Fruit fly (Drosophila melanogaster) whole organism, embryonic: ENCODE measurements around the gene APP-BP1.
A peak's percentile ranks its signal among the peaks of the same experiment; 100 is the strongest.

Experiments
- Atf-2 ChIP-seq: fragments of 200-800 bp; sonication (Bioruptor generic); optimal IDR thresholded peaks from 2 replicates; lab custom pipeline; 2016; ENCODE audit warnings: missing biosample characterization, missing genetic modification characterization
- CG10462 ChIP-seq: fragments of 200-800 bp; sonication (Bioruptor generic); optimal IDR thresholded peaks from 2 replicates; lab custom pipeline; 2016; ENCODE audit warnings: missing biosample characterization, missing genetic modification characterization
- CG11504 ChIP-seq: fragments of 200-800 bp; sonication (Bioruptor generic); optimal IDR thresholded peaks from 3 replicates; lab custom pipeline; 2019; ENCODE audit warnings: missing biosample characterization, mild to moderate bottlenecking, missing genetic modification characterization, moderate library complexity
- CG12071 ChIP-seq: fragments of 200-800 bp; sonication (Bioruptor generic); optimal IDR thresholded peaks from 3 replicates; lab custom pipeline; 2018; ENCODE audit warnings: missing biosample characterization, mild to moderate bottlenecking, missing genetic modification characterization
- CG12299 ChIP-seq: fragments of 200-800 bp; sonication (Bioruptor generic); optimal IDR thresholded peaks from 2 replicates; lab custom pipeline; 2018; ENCODE audit warnings: missing biosample characterization, mild to moderate bottlenecking, missing genetic modification characterization
- CG13123 ChIP-seq: fragments of 200-800 bp; sonication (Bioruptor generic); optimal IDR thresholded peaks from 2 replicates; lab custom pipeline; 2016; ENCODE audit warnings: missing biosample characterization, missing genetic modification characterization
- CG14014 ChIP-seq: fragments of 200-800 bp; sonication (Bioruptor generic); IDR thresholded peaks from 2 replicates; pipeline ENCODE4 v1.3.6; 2022; ENCODE audit warnings: missing biosample characterization, missing genetic modification characterization
- CG1529 ChIP-seq: fragments of 200-800 bp; sonication (Bioruptor generic); optimal IDR thresholded peaks from 3 replicates; lab custom pipeline; 2018; ENCODE audit warnings: missing biosample characterization, missing genetic modification characterization
- CG16863 ChIP-seq: fragments of 200-800 bp; sonication (Bioruptor generic); optimal IDR thresholded peaks from 3 replicates; lab custom pipeline; 2016; ENCODE audit warnings: missing biosample characterization, missing genetic modification characterization
- CG17385 ChIP-seq: fragments of 200-800 bp; sonication (Bioruptor generic); optimal IDR thresholded peaks from 3 replicates; lab custom pipeline; 2018; ENCODE audit warnings: missing biosample characterization, mild to moderate bottlenecking, missing genetic modification characterization
- CG17912 ChIP-seq: fragments of 200-800 bp; sonication (Bioruptor generic); optimal IDR thresholded peaks from 2 replicates; lab custom pipeline; 2018; ENCODE audit warnings: missing biosample characterization, mild to moderate bottlenecking, missing genetic modification characterization
- CG2678 ChIP-seq: fragments of 200-800 bp; sonication (Bioruptor generic); optimal IDR thresholded peaks from 3 replicates; lab custom pipeline; 2019; ENCODE audit warnings: missing biosample characterization, mild to moderate bottlenecking, missing genetic modification characterization, moderate library complexity
- CG34376 ChIP-seq: fragments of 200-800 bp; sonication (Bioruptor generic); optimal IDR thresholded peaks from 2 replicates; lab custom pipeline; 2018; ENCODE audit warnings: missing biosample characterization, mild to moderate bottlenecking, missing genetic modification characterization
- CG34422 ChIP-seq: fragments of 200-800 bp; sonication (Bioruptor generic); IDR thresholded peaks from 3 replicates; pipeline ENCODE4 v1.3.6; 2022; ENCODE audit warnings: missing biosample characterization, missing genetic modification characterization
- CG4404 ChIP-seq: fragments of 200-800 bp; sonication (Bioruptor generic); IDR thresholded peaks from 2 replicates; pipeline ENCODE4 v1.3.6; 2022; ENCODE audit warnings: missing biosample characterization, missing genetic modification characterization
- CG4424 ChIP-seq: fragments of 200-800 bp; sonication (Bioruptor generic); optimal IDR thresholded peaks from 3 replicates; lab custom pipeline; 2016; ENCODE audit warnings: missing biosample characterization, missing genetic modification characterization
- CG4707 ChIP-seq: fragments of 200-800 bp; sonication (Bioruptor generic); optimal IDR thresholded peaks from 2 replicates; lab custom pipeline; 2018; ENCODE audit warnings: missing biosample characterization, mild to moderate bottlenecking, missing genetic modification characterization, moderate library complexity
- CG5953 ChIP-seq: fragments of 200-800 bp; sonication (Bioruptor generic); IDR thresholded peaks from 2 replicates; pipeline ENCODE4 v1.3.6; 2022; ENCODE audit warnings: missing biosample characterization, missing genetic modification characterization
- CG8281 ChIP-seq: fragments of 200-800 bp; sonication (Bioruptor generic); optimal IDR thresholded peaks from 2 replicates; lab custom pipeline; 2018; ENCODE audit warnings: missing biosample characterization, mild to moderate bottlenecking, missing genetic modification characterization, moderate library complexity
- CG8924 ChIP-seq: fragments of 200-800 bp; optimal IDR thresholded peaks from 3 replicates; lab custom pipeline; 2019; ENCODE audit warnings: missing biosample characterization, mild to moderate bottlenecking, missing genetic modification characterization, moderate library complexity
- CG9437 ChIP-seq: fragments of 200-800 bp; sonication (Bioruptor generic); optimal IDR thresholded peaks from 2 replicates; lab custom pipeline; 2018; ENCODE audit warnings: missing biosample characterization, mild to moderate bottlenecking, missing genetic modification characterization
- Camta ChIP-seq: fragments of 200-800 bp; sonication (Bioruptor generic); optimal IDR thresholded peaks from 2 replicates; lab custom pipeline; 2016; ENCODE audit warnings: missing biosample characterization, missing genetic modification characterization
- D ChIP-seq, 2 experiments: fragments of 200-800 bp in 1 of 2; fragments of >200 bp in 1 of 2; sonication (Bioruptor generic) in 1 of 2; optimal IDR thresholded peaks; 2 replicates in 1 of 2; 3 replicates in 1 of 2; lab custom pipeline; 2017; ENCODE audit warnings: mild to moderate bottlenecking in 1 of 2, missing biosample characterization in 1 of 2, missing genetic modification characterization in 1 of 2, missing genetic modification reagents in 1 of 2
- Dad ChIP-seq: fragments of 200-800 bp; sonication (Bioruptor generic); optimal IDR thresholded peaks from 3 replicates; lab custom pipeline; 2016; ENCODE audit warnings: missing biosample characterization, missing genetic modification characterization
- Dfd ChIP-seq, 2 experiments: fragments of >200 bp; optimal IDR thresholded peaks; 2 replicates each; lab custom pipeline; 2017; ENCODE audit warnings: missing biosample characterization in 2 of 2, missing genetic modification characterization in 2 of 2
- Dref ChIP-seq: fragments of 200-800 bp; sonication (Bioruptor generic); IDR thresholded peaks from 2 replicates; pipeline ENCODE4 v1.3.6; 2022; ENCODE audit warnings: missing biosample characterization, missing genetic modification characterization
- E2f2 ChIP-seq: fragments of 200-800 bp; sonication (Bioruptor generic); IDR thresholded peaks from 2 replicates; pipeline ENCODE4 v1.3.6; 2022; ENCODE audit warnings: missing biosample characterization, missing genetic modification characterization
- Ets65A ChIP-seq: fragments of 200-800 bp; sonication (Bioruptor generic); peaks from one replicate; lab custom pipeline; 2016; ENCODE audit warnings: missing biosample characterization, missing genetic modification characterization
- Hey ChIP-seq: fragments of 200-800 bp; sonication (Bioruptor generic); optimal IDR thresholded peaks from 3 replicates; lab custom pipeline; 2018; ENCODE audit warnings: missing biosample characterization, mild to moderate bottlenecking, missing genetic modification characterization
- Med ChIP-seq: fragments of 200-800 bp; sonication (Bioruptor generic); peaks from one replicate; lab custom pipeline; 2016; ENCODE audit warnings: missing biosample characterization, missing genetic modification characterization, mild to moderate bottlenecking, inconsistent platforms, moderate library complexity
- Oaz ChIP-seq: fragments of 200-800 bp; sonication (Bioruptor generic); IDR thresholded peaks from 2 replicates; pipeline ENCODE4 v1.3.6; 2022; ENCODE audit warnings: missing biosample characterization, missing genetic modification characterization
- Ravus ChIP-seq: fragments of 200-800 bp; sonication (Bioruptor generic); IDR thresholded peaks from 2 replicates; pipeline ENCODE4 v1.3.6; 2022; ENCODE audit warnings: missing biosample characterization, missing genetic modification characterization
- Sin3A ChIP-seq: fragments of >200 bp; optimal IDR thresholded peaks from 2 replicates; lab custom pipeline; 2018
- ab ChIP-seq: fragments of 200-800 bp; sonication (Bioruptor generic); optimal IDR thresholded peaks from 2 replicates; lab custom pipeline; 2016; ENCODE audit warnings: missing biosample characterization, missing genetic modification characterization
- ac ChIP-seq: fragments of 200-800 bp; sonication (Bioruptor generic); optimal IDR thresholded peaks from 3 replicates; lab custom pipeline; 2017; ENCODE audit warnings: missing biosample characterization, mild to moderate bottlenecking, missing genetic modification characterization
- bab2 ChIP-seq: fragments of 200-800 bp; sonication (Bioruptor generic); optimal IDR thresholded peaks from 2 replicates; lab custom pipeline; 2016; ENCODE audit warnings: missing biosample characterization, missing genetic modification characterization
- bsh ChIP-seq, 2 experiments: fragments of 200-800 bp; sonication (Bioruptor generic); optimal IDR thresholded peaks; 2 replicates each; lab custom pipeline; 2017 to 2018; ENCODE audit warnings: mild to moderate bottlenecking in 2 of 2, missing biosample characterization in 2 of 2, missing genetic modification characterization in 2 of 2, moderate library complexity in 1 of 2
- chn ChIP-seq: fragments of 200-800 bp; sonication (Bioruptor generic); optimal IDR thresholded peaks from 2 replicates; lab custom pipeline; 2016; ENCODE audit warnings: missing biosample characterization, missing genetic modification characterization
- crc ChIP-seq: fragments of 200-800 bp; sonication (Bioruptor generic); optimal IDR thresholded peaks from 2 replicates; lab custom pipeline; 2016; ENCODE audit warnings: missing biosample characterization, missing genetic modification characterization
- crol ChIP-seq: fragments of 200-800 bp; sonication (Bioruptor generic); IDR thresholded peaks from 2 replicates; pipeline ENCODE4 v1.3.6; 2022; ENCODE audit warnings: missing biosample characterization, missing genetic modification characterization
- cwo ChIP-seq: fragments of 200-800 bp; sonication (Bioruptor generic); optimal IDR thresholded peaks from 3 replicates; lab custom pipeline; 2017; ENCODE audit warnings: missing biosample characterization, missing genetic modification characterization, mild to moderate bottlenecking, moderate library complexity, missing genetic modification reagents
- gcm ChIP-seq: fragments of 200-800 bp; sonication (Bioruptor generic); optimal IDR thresholded peaks from 2 replicates; lab custom pipeline; 2019; ENCODE audit warnings: missing biosample characterization, mild to moderate bottlenecking, missing genetic modification characterization, moderate library complexity
- gsb-n ChIP-seq: fragments of 200-800 bp; sonication (Bioruptor generic); optimal IDR thresholded peaks from 3 replicates; lab custom pipeline; 2018; ENCODE audit warnings: missing biosample characterization, mild to moderate bottlenecking, missing genetic modification characterization
- jigr1 ChIP-seq: fragments of 200-800 bp; sonication (Bioruptor generic); IDR thresholded peaks from 3 replicates; pipeline ENCODE4 v1.3.6; 2022; ENCODE audit warnings: missing biosample characterization, missing genetic modification characterization
- kah ChIP-seq: fragments of 200-800 bp; sonication (Bioruptor generic); optimal IDR thresholded peaks from 2 replicates; lab custom pipeline; 2018; ENCODE audit warnings: missing biosample characterization, mild to moderate bottlenecking, missing genetic modification characterization
- lilli ChIP-seq: fragments of 200-800 bp; sonication (Bioruptor generic); optimal IDR thresholded peaks from 3 replicates; lab custom pipeline; 2016; ENCODE audit warnings: missing biosample characterization, missing genetic modification characterization
- mam ChIP-seq: fragments of 200-800 bp; sonication (Bioruptor generic); optimal IDR thresholded peaks from 3 replicates; lab custom pipeline; 2016; ENCODE audit warnings: missing biosample characterization, missing genetic modification characterization
- shn ChIP-seq: fragments of 200-800 bp; sonication (Bioruptor generic); optimal IDR thresholded peaks from 3 replicates; lab custom pipeline; 2016; ENCODE audit warnings: missing biosample characterization, missing genetic modification characterization
- stc ChIP-seq: fragments of 200-800 bp; sonication (Bioruptor generic); IDR thresholded peaks from 2 replicates; pipeline ENCODE4 v1.3.6; 2022; ENCODE audit warnings: missing biosample characterization, missing genetic modification characterization
- stwl ChIP-seq: fragments of 200-800 bp; sonication (Bioruptor generic); optimal IDR thresholded peaks from 3 replicates; lab custom pipeline; 2018; ENCODE audit warnings: missing biosample characterization, mild to moderate bottlenecking, missing genetic modification characterization, moderate library complexity
- tin ChIP-seq: fragments of 200-800 bp; sonication (Bioruptor generic); optimal IDR thresholded peaks from 3 replicates; lab custom pipeline; 2016; ENCODE audit warnings: missing biosample characterization, missing genetic modification characterization
- unpg ChIP-seq: fragments of 200-800 bp; sonication (Bioruptor generic); optimal IDR thresholded peaks from 3 replicates; lab custom pipeline; 2018; ENCODE audit warnings: missing biosample characterization, mild to moderate bottlenecking, missing genetic modification characterization, moderate library complexity
- yki ChIP-seq: fragments of >200 bp; optimal IDR thresholded peaks from 3 replicates; lab custom pipeline; 2018

Gene APP-BP1

dm6 chr3L:11123088-11123487 lies 24.9 kb downstream of the APP-BP1 start, which contains the start of the genes Ufd1 and NaPi-III (continued):
- TF ChIP-seq cwo (GFP tag; lab: Kevin White, UChicago) (no peak), stc (no peak), CG9437 (GFP tag; lab: Kevin White, UChicago) (peak; percentile 14), tin (no peak), gsb-n (tag; lab: Kevin White, UChicago) (peak; percentile 9), D (optimal IDR thresholded peaks at IDR 0.05; lab: Kevin White, UChicago) (no peak), D (GFP tag; optimal IDR thresholded peaks at IDR 0.05; lab: Kevin White, UChicago) (peak; percentile 4), CG12299 (tag; lab: Kevin White, UChicago) (no peak), CG12071 (no peak), CG34376 (GFP tag; lab: Kevin White, UChicago) (no peak), kah (GFP tag; lab: Kevin White, UChicago) (peak; percentile 94), unpg (GFP tag; lab: Kevin White, UChicago) (no peak), Atf-2 (GFP tag; lab: Kevin White, UChicago) (no peak), CG10462 (GFP tag; lab: Kevin White, UChicago) (no peak), CG8924 (peak; percentile 47), crc (GFP tag; lab: Kevin White, UChicago) (no peak), yki (lab: Kevin White, UChicago) (no peak), bab2 (GFP tag; lab: Kevin White, UChicago) (peak; percentile 14), lilli (peak; percentile 46), CG34422 (GFP tag; lab: Robert Waterston, UW) (peak; percentile 69), CG17385 (no peak), Dad (GFP tag; lab: Kevin White, UChicago) (peak; percentile 59), Ets65A (GFP tag; lab: Kevin White, UChicago) (peak; percentile 88), E2f2 (peak; percentile 91), CG8281 (no peak), bsh (GFP tag; optimal IDR thresholded peaks at IDR 0.05; lab: Kevin White, UChicago) (no peak), CG4404 (GFP tag; lab: Robert Waterston, UW) (no peak), ac (GFP tag; lab: Kevin White, UChicago) (no peak), Camta (GFP tag; lab: Kevin White, UChicago) (no peak), CG16863 (GFP tag; lab: Kevin White, UChicago) (peak; percentile 8), CG4424 (no peak), Ravus (GFP tag; lab: Robert Waterston, UW) (no peak), Hey (tag; lab: Kevin White, UChicago) (no peak), Med (GFP tag; lab: Kevin White, UChicago) (peak; percentile 92), CG17912 (GFP tag; lab: Kevin White, UChicago) (no peak), Dref (GFP tag; lab: Robert Waterston, UW) (peak; percentile 78), CG14014 (0 out of 2 replicates have a peak, but pooled peaks have one; percentile 21), Oaz (no peak), CG11504 (tag; lab: Kevin White, UChicago) (peak; percentile 61), shn (GFP tag; lab: Kevin White, UChicago) (peak; percentile 30), mam (peak; percentile 56), CG13123 (GFP tag; lab: Kevin White, UChicago) (no peak), CG4707 (GFP tag; lab: Kevin White, UChicago) (no peak), Dfd (GFP tag; optimal IDR thresholded peaks at IDR 0.05; lab: Kevin White, UChicago) (no peak), jigr1 (GFP tag; lab: Robert Waterston, UW) (no peak), ab (no peak), CG5953 (GFP tag; lab: Robert Waterston, UW) (no peak), stwl (tag; lab: Kevin White, UChicago) (peak; percentile 83), crol (GFP tag; lab: Robert Waterston, UW) (no peak), chn (peak; percentile 40), gcm (GFP tag; lab: Kevin White, UChicago) (peak; percentile 8), CG1529 (GFP tag; lab: Kevin White, UChicago) (no peak), Sin3A (peak; percentile 79), CG2678 (tag; lab: Kevin White, UChicago) (peak; percentile 15)
